Worm (Caenorhabditis elegans) whole organism, L1 larva: ENCODE measurements around the gene F58F9.1.

Experiments used
- nhr-76 ChIP-seq: sonication (generic microtip); optimal IDR thresholded peaks from 2 replicates; lab custom pipeline; 2017; ENCODE audit warnings: missing biosample characterization, missing genetic modification characterization
- sox-4 ChIP-seq: sonication (generic microtip); optimal IDR thresholded peaks from 2 replicates; lab custom pipeline; 2016; ENCODE audit warnings: missing genetic modification characterization, missing compliant biosample characterization

- no peak for TF ChIP-seq sox-4 (tag; lab: Kevin White, UChicago)
- no peak for TF ChIP-seq nhr-76 (tag; lab: Kevin White, UChicago)
Measured at ce11 chrIV:6232769-6233290, 16.8 kb upstream of the F58F9.1 start, which contains the start of gene F58F9.3.
